Worm (Caenorhabditis elegans) whole organism, L4 larva: ENCODE results near the gene dnc-1.

Source experiments
- F37D6.2 ChIP-seq: sonication (generic microtip); optimal IDR thresholded peaks from 2 replicates; lab custom pipeline; 2016; ENCODE audit warnings: mild to moderate bottlenecking, missing genetic modification characterization, missing compliant biosample characterization
- F44E2.7 ChIP-seq: fragments of 200-800 bp; sonication (Bioruptor generic); IDR thresholded peaks from 2 replicates; pipeline ENCODE4 v2.1.2; 2022; ENCODE audit warnings: missing genetic modification characterization, missing compliant biosample characterization
- F49E8.2 ChIP-seq: sonication (generic microtip); optimal IDR thresholded peaks from 2 replicates; lab custom pipeline; 2016; ENCODE audit warnings: missing compliant biosample characterization, mild to moderate bottlenecking, missing genetic modification characterization, borderline replicate concordance
- T20F7.1 ChIP-seq: fragments of 200-800 bp; sonication (Bioruptor generic); optimal IDR thresholded peaks from 2 replicates; lab custom pipeline; 2018; ENCODE audit warnings: mild to moderate bottlenecking, missing genetic modification characterization, missing compliant biosample characterization
- Y5F2A.4 ChIP-seq: fragments of 200-800 bp; sonication (Bioruptor generic); optimal IDR thresholded peaks from 2 replicates; lab custom pipeline; 2018; ENCODE audit warnings: mild to moderate bottlenecking, missing genetic modification characterization, missing compliant biosample characterization
- Y75B8A.6 ChIP-seq: fragments of 200-800 bp; sonication (Bioruptor generic); IDR thresholded peaks from 2 replicates; pipeline ENCODE4 v1.3.6; 2022; ENCODE audit warnings: missing genetic modification reagents, missing genetic modification characterization, missing compliant biosample characterization
- ZK337.2 ChIP-seq: fragments of 200-800 bp; sonication (Bioruptor generic); IDR thresholded peaks from 2 replicates; pipeline ENCODE4 v1.3.6; 2022; ENCODE audit warnings: missing genetic modification reagents, missing genetic modification characterization, missing compliant biosample characterization
- aha-1 ChIP-seq: fragments of 150-350 bp; peaks from one replicate; lab custom pipeline; 2014; ENCODE audit warnings: missing biosample characterization, missing genetic modification characterization
- ama-1 ChIP-seq: fragments of 150-350 bp; optimal IDR thresholded peaks from 2 replicates; lab custom pipeline; 2014; ENCODE audit warnings: inconsistent platforms, mixed read lengths
- arid-1 ChIP-seq: fragments of 200-800 bp; sonication (Bioruptor generic); conservative IDR thresholded peaks from 2 replicates; pipeline ENCODE4 v1.3.6; 2022; ENCODE audit warnings: missing genetic modification reagents, missing genetic modification characterization, missing compliant biosample characterization
- attf-4 ChIP-seq: sonication (generic microtip); optimal IDR thresholded peaks from 3 replicates; lab custom pipeline; 2017; ENCODE audit warnings: missing biosample characterization, missing genetic modification characterization
- ceh-28 ChIP-seq: fragments of 150-350 bp; optimal IDR thresholded peaks from 2 replicates; lab custom pipeline; 2014; ENCODE audit warnings: missing biosample characterization, missing genetic modification reagents, missing genetic modification characterization
- ceh-44 ChIP-seq: fragments of 200-800 bp; sonication (Bioruptor generic); IDR thresholded peaks from 2 replicates; pipeline ENCODE4 v1.3.6; 2022; ENCODE audit warnings: missing genetic modification reagents, missing genetic modification characterization, missing compliant biosample characterization
- ceh-82 ChIP-seq: sonication (generic microtip); optimal IDR thresholded peaks from 2 replicates; lab custom pipeline; 2017; ENCODE audit warnings: missing biosample characterization, missing genetic modification characterization
- ctbp-1 ChIP-seq: fragments of 200-800 bp; sonication (Bioruptor generic); IDR thresholded peaks from 2 replicates; pipeline ENCODE4 v1.3.6; 2022; ENCODE audit warnings: missing genetic modification reagents, missing genetic modification characterization, missing compliant biosample characterization
- daf-19 ChIP-seq: fragments of 200-800 bp; sonication (Bioruptor generic); conservative IDR thresholded peaks from 2 replicates; pipeline ENCODE4 v1.3.6; 2022; ENCODE audit warnings: missing genetic modification characterization, missing compliant biosample characterization
- dmd-6 ChIP-seq: fragments of 200-800 bp; sonication (Bioruptor generic); IDR thresholded peaks from 2 replicates; pipeline ENCODE4 v1.3.6; 2022; ENCODE audit warnings: missing genetic modification reagents, missing genetic modification characterization, missing compliant biosample characterization
- gei-8 ChIP-seq: fragments of 200-800 bp; sonication (Bioruptor generic); optimal IDR thresholded peaks from 2 replicates; lab custom pipeline; 2018; ENCODE audit warnings: mild to moderate bottlenecking, missing genetic modification characterization, missing compliant biosample characterization
- hif-1 ChIP-seq, 2 experiments: sonication (generic microtip); optimal IDR thresholded peaks; 2 replicates each; lab custom pipeline; 2016 to 2017; ENCODE audit warnings: missing compliant biosample characterization in 2 of 2, missing genetic modification characterization in 2 of 2, missing genetic modification reagents in 2 of 2, missing genotype in 2 of 2, mild to moderate bottlenecking in 1 of 2
- hlh-11 ChIP-seq: fragments of 200-800 bp; sonication (Bioruptor generic); optimal IDR thresholded peaks from 2 replicates; lab custom pipeline; 2018; ENCODE audit warnings: mild to moderate bottlenecking, missing genetic modification characterization, missing compliant biosample characterization
- hlh-30 ChIP-seq: sonication (generic microtip); optimal IDR thresholded peaks from 2 replicates; lab custom pipeline; 2017; ENCODE audit warnings: antibody characterized with exemption, mild to moderate bottlenecking, missing genetic modification characterization, missing compliant biosample characterization; ENCODE audit not compliant: insufficient read depth
- hmg-1.1 ChIP-seq: fragments of 200-800 bp; sonication (Bioruptor generic); IDR thresholded peaks from 2 replicates; pipeline ENCODE4 v1.3.6; 2022; ENCODE audit warnings: missing genetic modification reagents, missing genetic modification characterization, missing compliant biosample characterization
- jun-1 ChIP-seq: fragments of 150-350 bp; optimal IDR thresholded peaks from 2 replicates; lab custom pipeline; 2014; ENCODE audit warnings: missing biosample characterization, missing genetic modification reagents, missing genetic modification characterization
- lin-15B ChIP-seq: fragments of 150-350 bp; sonication (generic microtip); optimal IDR thresholded peaks from 3 replicates; lab custom pipeline; 2014; ENCODE audit warnings: missing biosample characterization, missing genetic modification characterization
- lin-38 ChIP-seq: fragments of 200-800 bp; sonication (Bioruptor generic); IDR thresholded peaks from 2 replicates; pipeline ENCODE4 v1.3.6; 2022; ENCODE audit warnings: missing genetic modification reagents, missing genetic modification characterization, missing compliant biosample characterization
- lir-3 ChIP-seq: sonication (generic microtip); optimal IDR thresholded peaks from 2 replicates; lab custom pipeline; 2016; ENCODE audit warnings: mild to moderate bottlenecking, missing genetic modification characterization, missing compliant biosample characterization
- mdl-1 ChIP-seq, 2 experiments: fragments of 150-350 bp in 1 of 2; sonication (generic microtip) in 1 of 2; optimal IDR thresholded peaks; 2 replicates each; lab custom pipeline; 2014 to 2017; ENCODE audit warnings: missing biosample characterization in 2 of 2, missing genetic modification characterization in 2 of 2
- mdt-29 ChIP-seq: fragments of 200-800 bp; sonication (Bioruptor generic); IDR thresholded peaks from 2 replicates; pipeline ENCODE4 v1.3.6; 2022; ENCODE audit warnings: missing genetic modification reagents, missing genetic modification characterization, missing compliant biosample characterization
- mep-1 ChIP-seq: fragments of 150-350 bp; sonication (generic microtip); optimal IDR thresholded peaks from 3 replicates; lab custom pipeline; 2014; ENCODE audit warnings: missing biosample characterization, missing genetic modification characterization
- mes-2 ChIP-seq: sonication (generic microtip); optimal IDR thresholded peaks from 2 replicates; lab custom pipeline; 2016; ENCODE audit warnings: missing genotype, mild to moderate bottlenecking, missing genetic modification characterization, missing compliant biosample characterization; ENCODE audit not compliant: poor library complexity, severe bottlenecking
- mxl-2 ChIP-seq: fragments of 200-800 bp; sonication (Bioruptor generic); conservative IDR thresholded peaks from 2 replicates; pipeline ENCODE4 v1.3.6; 2022; ENCODE audit warnings: missing genetic modification reagents, missing genetic modification characterization, missing compliant biosample characterization
- mxl-3 ChIP-seq: fragments of 200-800 bp; sonication (Bioruptor generic); optimal IDR thresholded peaks from 2 replicates; lab custom pipeline; 2018; ENCODE audit warnings: mild to moderate bottlenecking, missing genetic modification characterization, missing compliant biosample characterization
- nhr-11 ChIP-seq: fragments of 150-350 bp; optimal IDR thresholded peaks from 2 replicates; lab custom pipeline; 2014; ENCODE audit warnings: missing biosample characterization, missing genetic modification characterization
- nhr-48 ChIP-seq: sonication (generic microtip); optimal IDR thresholded peaks from 2 replicates; lab custom pipeline; 2016; ENCODE audit warnings: mild to moderate bottlenecking, missing genetic modification characterization, missing compliant biosample characterization
- nhr-76 ChIP-seq: fragments of 150-350 bp; optimal IDR thresholded peaks from 2 replicates; lab custom pipeline; 2014; ENCODE audit warnings: missing biosample characterization, missing genetic modification characterization
- nhr-77 ChIP-seq: fragments of 150-350 bp; optimal IDR thresholded peaks from 2 replicates; lab custom pipeline; 2014; ENCODE audit warnings: missing biosample characterization, missing genetic modification characterization
- php-3 ChIP-seq: fragments of 200-800 bp; sonication (Bioruptor generic); IDR thresholded peaks from 2 replicates; pipeline ENCODE4 v1.3.6; 2022; ENCODE audit warnings: missing genetic modification reagents, missing genetic modification characterization, missing compliant biosample characterization
- pqm-1 ChIP-seq: sonication (generic microtip); optimal IDR thresholded peaks from 2 replicates; lab custom pipeline; 2017; ENCODE audit warnings: missing biosample characterization, missing genetic modification characterization
- saeg-2 ChIP-seq: fragments of 200-800 bp; sonication (Bioruptor generic); IDR thresholded peaks from 2 replicates; pipeline ENCODE4 v1.3.6; 2022; ENCODE audit warnings: missing genetic modification reagents, missing genetic modification characterization, missing compliant biosample characterization
- sdz-12 ChIP-seq: fragments of 200-800 bp; sonication (Bioruptor generic); optimal IDR thresholded peaks from 2 replicates; lab custom pipeline; 2018; ENCODE audit warnings: mild to moderate bottlenecking, missing genetic modification characterization, missing compliant biosample characterization
- set-16 ChIP-seq: fragments of 200-800 bp; sonication (Bioruptor generic); IDR thresholded peaks from 2 replicates; pipeline ENCODE4 v1.3.6; 2022; ENCODE audit warnings: missing genetic modification reagents, missing genetic modification characterization, missing compliant biosample characterization
- skn-1 ChIP-seq: fragments of 150-350 bp; optimal IDR thresholded peaks from 2 replicates; lab custom pipeline; 2014; ENCODE audit warnings: missing biosample characterization, missing genetic modification characterization
- snpc-4 ChIP-seq: fragments of 150-350 bp; optimal IDR thresholded peaks from 2 replicates; lab custom pipeline; 2014; ENCODE audit warnings: missing biosample characterization, missing genetic modification characterization
- spr-1 ChIP-seq: sonication (generic microtip); optimal IDR thresholded peaks from 2 replicates; lab custom pipeline; 2016; ENCODE audit warnings: mild to moderate bottlenecking, missing genetic modification characterization, missing compliant biosample characterization
- unc-130 ChIP-seq: sonication (generic microtip); optimal IDR thresholded peaks from 2 replicates; lab custom pipeline; 2016; ENCODE audit warnings: missing genetic modification reagents, missing genetic modification characterization, missing compliant biosample characterization
- unc-39 ChIP-seq: sonication (generic microtip); optimal IDR thresholded peaks from 2 replicates; lab custom pipeline; 2017; ENCODE audit warnings: missing biosample characterization, missing genetic modification characterization
- unc-62 ChIP-seq, 3 experiments: fragments of 150-350 bp in 1 of 3; sonication (generic microtip); optimal IDR thresholded peaks in 2 of 3; peaks in 1 of 3; 1 replicate in 1 of 3; 2 replicates in 2 of 3; lab custom pipeline; 2014 to 2017; ENCODE audit warnings: missing biosample characterization in 3 of 3, missing genetic modification characterization in 3 of 3, missing genetic modification reagents in 3 of 3, missing genotype in 1 of 3
- zfp-2 ChIP-seq: sonication (generic microtip); optimal IDR thresholded peaks from 2 replicates; lab custom pipeline; 2016; ENCODE audit warnings: mild to moderate bottlenecking, missing genetic modification characterization, missing compliant biosample characterization
- zip-2 ChIP-seq: fragments of 150-350 bp; optimal IDR thresholded peaks from 2 replicates; lab custom pipeline; 2014; ENCODE audit warnings: missing biosample characterization, missing genetic modification characterization
- ztf-7 ChIP-seq: fragments of 150-350 bp; optimal IDR thresholded peaks from 2 replicates; lab custom pipeline; 2014; ENCODE audit warnings: missing biosample characterization, missing genetic modification characterization

Gene dnc-1

ce11 chrIV:10933777-10934546 is 959 bp upstream of the dnc-1 start (continued):
- no peak for TF ChIP-seq zip-2
- peak; percentile 58 for TF ChIP-seq lin-38 (GFP tag; lab: Robert Waterston, UW)
- peak; percentile 65 for TF ChIP-seq ama-1 (lab: Kevin White, UChicago)
- peak; percentile 20 for TF ChIP-seq spr-1 (tag; lab: Kevin White, UChicago)
- peak; percentile 70 for TF ChIP-seq nhr-77
- TF ChIP-seq Y5F2A.4: no peak
- TF ChIP-seq daf-19: no peak
- TF ChIP-seq gei-8 (GFP tag; lab: Kevin White, UChicago): peak; percentile 40
- no peak for TF ChIP-seq set-16
- TF ChIP-seq hmg-1.1 (GFP tag; lab: Robert Waterston, UW): peak; percentile 52; the same call in 1 of the 2 replicates
- TF ChIP-seq skn-1: no peak
- TF ChIP-seq ztf-7 (tag; lab: Kevin White, UChicago): no peak
- TF ChIP-seq ZK337.2: no peak
- TF ChIP-seq F49E8.2 (tag; lab: Kevin White, UChicago): no peak
- no peak for TF ChIP-seq F37D6.2 (tag; lab: Kevin White, UChicago)
- TF ChIP-seq nhr-48: peak; percentile 49
- TF ChIP-seq unc-62 (GFP tag; optimal IDR thresholded peaks at IDR 0.05 in 1 of 2; lab: Kevin White, UChicago): peak in 1 of 2 experiments; percentile 65
- no peak for TF ChIP-seq unc-62 (tag; optimal IDR thresholded peaks at IDR 0.05; lab: Kevin White, UChicago)
- TF ChIP-seq zfp-2 (tag; lab: Kevin White, UChicago): no peak
- peak in 1 of 2 experiments; percentile 23 for TF ChIP-seq hif-1 (tag; optimal IDR thresholded peaks at IDR 0.05; lab: Kevin White, UChicago)
- TF ChIP-seq hlh-30 (tag; lab: Kevin White, UChicago): peak; percentile 35
- no peak for TF ChIP-seq ceh-44
- no peak for TF ChIP-seq pqm-1 (tag; lab: Kevin White, UChicago)
- TF ChIP-seq php-3 (GFP tag; lab: Robert Waterston, UW): no peak; the same call in 1 of the 2 replicates
- no peak for TF ChIP-seq lir-3 (tag; lab: Kevin White, UChicago)
- TF ChIP-seq mdt-29 (GFP tag; lab: Robert Waterston, UW): peak; percentile 51
- no peak for TF ChIP-seq mdl-1 (tag; optimal IDR thresholded peaks at IDR 0.05; lab: Kevin White, UChicago)
- TF ChIP-seq ceh-28: no peak
- TF ChIP-seq mep-1 (tag; lab: Kevin White, UChicago): peak; percentile 60
- TF ChIP-seq unc-130 (GFP tag; lab: Kevin White, UChicago): no peak
- no peak for TF ChIP-seq lin-15B (tag; lab: Kevin White, UChicago)
- TF ChIP-seq snpc-4 (tag; lab: Kevin White, UChicago): no peak
- peak; percentile 58; the same call in 1 of the 2 replicates for TF ChIP-seq ctbp-1 (GFP tag; lab: Robert Waterston, UW)
- no peak for TF ChIP-seq ceh-82 (tag; lab: Kevin White, UChicago)
- no peak for TF ChIP-seq saeg-2
- peak; percentile 54 for TF ChIP-seq hlh-11 (tag; lab: Kevin White, UChicago)
- peak; percentile 78 for TF ChIP-seq sdz-12
- peak; percentile 63 for TF ChIP-seq T20F7.1
- TF ChIP-seq nhr-11 (tag; lab: Kevin White, UChicago): no peak
- peak; percentile 44; the same call in 1 of the 2 replicates for TF ChIP-seq arid-1 (GFP tag; lab: Robert Waterston, UW)
- TF ChIP-seq mxl-2: no peak
- no peak for TF ChIP-seq jun-1 (tag; lab: Kevin White, UChicago)
- TF ChIP-seq mxl-3 (GFP tag; lab: Kevin White, UChicago): peak; percentile 18
- peak; percentile 56 for TF ChIP-seq aha-1 (tag; lab: Kevin White, UChicago)
- TF ChIP-seq Y75B8A.6 (GFP tag; lab: Robert Waterston, UW): no peak
- TF ChIP-seq unc-39 (tag; lab: Kevin White, UChicago): no peak
- TF ChIP-seq nhr-76: no peak
- TF ChIP-seq dmd-6 (GFP tag; lab: Robert Waterston, UW): 0 out of 2 replicates have a peak, but pooled peaks have one; percentile 8
- TF ChIP-seq mes-2 (tag; lab: Kevin White, UChicago): peak; percentile 25
- TF ChIP-seq F44E2.7 (GFP tag; lab: Robert Waterston, UW): no peak
- no peak for TF ChIP-seq attf-4 (tag; lab: Kevin White, UChicago)
